Worm (Caenorhabditis elegans): Measurements from ENCODE around the gene Y6D1A.1.

DNA sequence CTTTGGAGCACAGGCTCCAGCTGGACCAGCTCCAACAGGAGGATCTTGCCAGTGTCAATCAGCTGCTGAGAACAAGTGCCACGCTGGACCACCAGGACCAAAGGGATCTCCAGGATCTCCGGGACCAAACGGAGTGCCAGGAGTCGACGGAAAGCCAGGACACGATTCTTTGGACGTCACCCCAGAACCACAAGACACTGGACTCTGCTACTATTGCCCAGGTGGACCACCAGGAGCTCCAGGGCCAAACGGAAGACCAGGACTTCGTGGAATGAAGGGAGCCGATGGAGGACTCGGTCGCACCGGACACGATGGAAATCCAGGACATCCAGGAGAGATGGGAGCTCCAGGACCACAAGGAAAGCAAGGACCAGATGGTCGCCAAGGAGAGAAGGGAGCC, 45.5 kb upstream of the Y6D1A.1 start:
- no peak for TF ChIP-seq snpc-4 (tag; optimal IDR thresholded peaks at IDR 0.05)
- TF ChIP-seq zag-1 (tag; optimal IDR thresholded peaks at IDR 0.05): no peak
- TF ChIP-seq unc-62 (GFP tag; optimal IDR thresholded peaks at IDR 0.05): no peak
- TF ChIP-seq ama-1 (optimal IDR thresholded peaks at IDR 0.05): no peak
- no peak for TF ChIP-seq egl-27 (tag; optimal IDR thresholded peaks at IDR 0.05)
- TF ChIP-seq crh-2 (tag; optimal IDR thresholded peaks at IDR 0.05): no peak
- TF ChIP-seq unc-39 (tag; optimal IDR thresholded peaks at IDR 0.05): no peak
- TF ChIP-seq dmd-4 (tag; optimal IDR thresholded peaks at IDR 0.05): no peak
- TF ChIP-seq blmp-1 (tag; optimal IDR thresholded peaks at IDR 0.05; ENCODE audit: insufficient read depth): no peak
- no peak for TF ChIP-seq nhr-21 (tag; optimal IDR thresholded peaks at IDR 0.05)
